Worm (Caenorhabditis elegans) whole organism, young adult: ENCODE results near the gene F42A6.1.
"Not testable (repeated sequence)": the region's sequence is repeated elsewhere in the genome, so short reads cannot be mapped to it uniquely, and the experiment has no call there.

Experiments used
- D2030.7 ChIP-seq: fragments of 200-800 bp; sonication (Bioruptor generic); IDR thresholded peaks from 2 replicates; pipeline ENCODE4 v1.3.6; 2022; ENCODE audit warnings: missing genetic modification reagents, missing genetic modification characterization, missing compliant biosample characterization
- F37B4.10 ChIP-seq: fragments of 200-800 bp; sonication (Bioruptor generic); IDR thresholded peaks from 2 replicates; pipeline ENCODE4 v1.3.6; 2022; ENCODE audit warnings: missing genetic modification characterization, missing compliant biosample characterization
- F39B2.1 ChIP-seq: fragments of 200-800 bp; sonication (Bioruptor generic); IDR thresholded peaks from 2 replicates; pipeline ENCODE4 v1.3.6; 2022; ENCODE audit warnings: missing genetic modification reagents, missing genetic modification characterization, missing compliant biosample characterization
- F52B5.7 ChIP-seq: sonication (generic microtip); optimal IDR thresholded peaks from 2 replicates; lab custom pipeline; 2016; ENCODE audit warnings: mild to moderate bottlenecking, missing genetic modification characterization, missing compliant biosample characterization
- F57A8.1 ChIP-seq: fragments of 200-800 bp; sonication (Bioruptor generic); optimal IDR thresholded peaks from 2 replicates; lab custom pipeline; 2018; ENCODE audit warnings: mild to moderate bottlenecking, missing genetic modification characterization, moderate library complexity, missing compliant biosample characterization
- F57C9.4 ChIP-seq: sonication (generic microtip); optimal IDR thresholded peaks from 2 replicates; lab custom pipeline; 2017; ENCODE audit warnings: mild to moderate bottlenecking, missing genetic modification characterization, missing compliant biosample characterization
- Y53F4B.3 ChIP-seq: fragments of 200-800 bp; sonication (Bioruptor generic); IDR thresholded peaks from 2 replicates; pipeline ENCODE4 v1.3.6; 2022; ENCODE audit warnings: missing genetic modification reagents, missing genetic modification characterization, missing compliant biosample characterization
- Y53G8AR.9 ChIP-seq: fragments of 200-800 bp; sonication (Bioruptor generic); conservative IDR thresholded peaks from 2 replicates; pipeline ENCODE4 v1.3.6; 2022; ENCODE audit warnings: missing genetic modification reagents, missing genetic modification characterization, missing compliant biosample characterization
- Y56A3A.18 ChIP-seq: fragments of 200-800 bp; sonication (Bioruptor generic); IDR thresholded peaks from 2 replicates; pipeline ENCODE4 v1.3.6; 2022; ENCODE audit warnings: missing genetic modification reagents, missing genetic modification characterization, missing compliant biosample characterization
- Y67H2A.10 ChIP-seq: fragments of 200-800 bp; sonication (Bioruptor generic); conservative IDR thresholded peaks from 2 replicates; pipeline ENCODE4 v1.3.6; 2022; ENCODE audit warnings: missing genetic modification reagents, missing genetic modification characterization, missing compliant biosample characterization
- ZK185.1 ChIP-seq: sonication (generic microtip); optimal IDR thresholded peaks from 2 replicates; lab custom pipeline; 2016; ENCODE audit warnings: mild to moderate bottlenecking, missing genetic modification characterization, missing compliant biosample characterization; ENCODE audit not compliant: poor library complexity, severe bottlenecking
- aptf-2 ChIP-seq: fragments of 200-800 bp; sonication (Bioruptor generic); conservative IDR thresholded peaks from 2 replicates; pipeline ENCODE4 v1.3.6; 2022; ENCODE audit warnings: missing genetic modification reagents, missing genetic modification characterization, missing compliant biosample characterization
- atf-7 ChIP-seq: sonication (generic microtip); optimal IDR thresholded peaks from 2 replicates; lab custom pipeline; 2017; ENCODE audit warnings: mild to moderate bottlenecking, missing genetic modification characterization, missing compliant biosample characterization
- ccch-3 ChIP-seq: fragments of 200-800 bp; sonication (Bioruptor generic); optimal IDR thresholded peaks from 2 replicates; lab custom pipeline; 2018; ENCODE audit warnings: mild to moderate bottlenecking, missing genetic modification characterization, missing compliant biosample characterization
- cebp-1 ChIP-seq, 2 experiments: fragments of 200-800 bp in 1 of 2; sonication (Bioruptor generic) in 1 of 2; sonication (generic microtip) in 1 of 2; IDR thresholded peaks in 1 of 2; optimal IDR thresholded peaks in 1 of 2; 2 replicates each; pipeline versions ENCODE4 v1.3.6 to Lab custom; 2017 to 2022; ENCODE audit warnings: missing compliant biosample characterization in 2 of 2, missing genetic modification characterization in 2 of 2, mild to moderate bottlenecking in 1 of 2, missing genetic modification reagents in 1 of 2, moderate library complexity in 1 of 2
- ceh-100 ChIP-seq: fragments of 200-800 bp; sonication (Bioruptor generic); IDR thresholded peaks from 2 replicates; pipeline ENCODE4 v1.3.6; 2022; ENCODE audit warnings: missing genetic modification reagents, missing genetic modification characterization, missing compliant biosample characterization
- ceh-27 ChIP-seq: fragments of 200-800 bp; sonication (Bioruptor generic); optimal IDR thresholded peaks from 2 replicates; lab custom pipeline; 2018; ENCODE audit warnings: mild to moderate bottlenecking, missing genetic modification characterization, moderate library complexity, missing compliant biosample characterization
- ceh-58 ChIP-seq: fragments of 200-800 bp; sonication (Bioruptor generic); IDR thresholded peaks from 2 replicates; pipeline ENCODE4 v1.3.6; 2022; ENCODE audit warnings: missing genetic modification characterization, missing compliant biosample characterization
- ceh-79 ChIP-seq: sonication (generic microtip); optimal IDR thresholded peaks from 2 replicates; lab custom pipeline; 2017; ENCODE audit warnings: mild to moderate bottlenecking, missing genetic modification characterization, missing compliant biosample characterization
- ceh-91 ChIP-seq: fragments of 200-800 bp; sonication (Bioruptor generic); IDR thresholded peaks from 2 replicates; pipeline ENCODE4 v1.3.6; 2022; ENCODE audit warnings: missing genetic modification reagents, missing genetic modification characterization, missing compliant biosample characterization
- chd-7 ChIP-seq: sonication (generic microtip); optimal IDR thresholded peaks from 2 replicates; lab custom pipeline; 2016; ENCODE audit warnings: mild to moderate bottlenecking, missing genetic modification characterization, moderate library complexity, missing compliant biosample characterization
- die-1 ChIP-seq: sonication (generic microtip); optimal IDR thresholded peaks from 2 replicates; lab custom pipeline; 2016; ENCODE audit warnings: missing genotype, mild to moderate bottlenecking, missing genetic modification characterization, missing compliant biosample characterization
- dox-1 ChIP-seq: fragments of 200-800 bp; sonication (Bioruptor generic); IDR thresholded peaks from 2 replicates; pipeline ENCODE4 v1.3.6; 2022; ENCODE audit warnings: missing genetic modification reagents, missing genetic modification characterization, missing compliant biosample characterization
- dpff-1 ChIP-seq: sonication (generic microtip); optimal IDR thresholded peaks from 2 replicates; lab custom pipeline; 2017; ENCODE audit warnings: mild to moderate bottlenecking, missing genetic modification characterization, missing compliant biosample characterization
- efl-1 ChIP-seq: fragments of 150-350 bp; optimal IDR thresholded peaks from 2 replicates; lab custom pipeline; 2014; ENCODE audit warnings: missing biosample characterization, missing genetic modification reagents, missing genetic modification characterization
- egrh-3 ChIP-seq: fragments of 200-800 bp; sonication (Bioruptor generic); IDR thresholded peaks from 2 replicates; pipeline ENCODE4 v1.3.6; 2022; ENCODE audit warnings: missing genetic modification reagents, missing genetic modification characterization, missing compliant biosample characterization
- gei-17 ChIP-seq: fragments of 200-800 bp; sonication (Bioruptor generic); optimal IDR thresholded peaks from 2 replicates; lab custom pipeline; 2018; ENCODE audit warnings: mild to moderate bottlenecking, missing genetic modification characterization, missing compliant biosample characterization
- him-1 ChIP-seq: sonication (generic microtip); optimal IDR thresholded peaks from 2 replicates; lab custom pipeline; 2016; ENCODE audit warnings: missing genotype, missing genetic modification reagents, missing genetic modification characterization, missing compliant biosample characterization
- hmg-1.2 ChIP-seq: fragments of 200-800 bp; sonication (Bioruptor generic); IDR thresholded peaks from 2 replicates; pipeline ENCODE4 v1.3.6; 2022; ENCODE audit warnings: missing genetic modification reagents, missing genetic modification characterization, missing compliant biosample characterization
- lag-1 ChIP-seq: fragments of 200-800 bp; sonication (Bioruptor generic); IDR thresholded peaks from 2 replicates; pipeline ENCODE4 v1.3.6; 2022; ENCODE audit warnings: missing genetic modification reagents, missing genetic modification characterization, missing compliant biosample characterization
- let-526 ChIP-seq: fragments of 200-800 bp; sonication (Bioruptor generic); IDR thresholded peaks from 2 replicates; pipeline ENCODE4 v1.3.6; 2022; ENCODE audit warnings: missing genetic modification reagents, missing genetic modification characterization, missing compliant biosample characterization
- lir-1 ChIP-seq: fragments of 200-800 bp; sonication (Bioruptor generic); conservative IDR thresholded peaks from 2 replicates; pipeline ENCODE4 v1.3.6; 2022; ENCODE audit warnings: missing genetic modification reagents, missing genetic modification characterization, missing compliant biosample characterization
- mcd-1 ChIP-seq: fragments of 200-800 bp; sonication (Bioruptor generic); IDR thresholded peaks from 2 replicates; pipeline ENCODE4 v1.3.6; 2022; ENCODE audit warnings: missing genetic modification reagents, missing genetic modification characterization, missing compliant biosample characterization
- mes-4 ChIP-seq: sonication (generic microtip); optimal IDR thresholded peaks from 2 replicates; lab custom pipeline; 2016; ENCODE audit warnings: missing genotype, missing genetic modification characterization, missing compliant biosample characterization
- mxl-1 ChIP-seq: sonication (generic microtip); optimal IDR thresholded peaks from 2 replicates; lab custom pipeline; 2016; ENCODE audit warnings: missing genetic modification characterization, missing compliant biosample characterization
- nhr-120 ChIP-seq: fragments of 200-800 bp; sonication (Bioruptor generic); IDR thresholded peaks from 2 replicates; pipeline ENCODE4 v1.3.6; 2022; ENCODE audit warnings: missing genetic modification characterization, missing compliant biosample characterization
- nhr-80 ChIP-seq: sonication (generic microtip); optimal IDR thresholded peaks from 2 replicates; lab custom pipeline; 2016; ENCODE audit warnings: missing genetic modification characterization, missing compliant biosample characterization
- snpc-1.1 ChIP-seq: sonication (generic microtip); optimal IDR thresholded peaks from 2 replicates; lab custom pipeline; 2017; ENCODE audit warnings: missing genetic modification characterization, mild to moderate bottlenecking, missing compliant biosample characterization, antibody characterized with exemption, moderate library complexity, missing genotype, missing genetic modification reagents; ENCODE audit not compliant: insufficient read depth
- somi-1 ChIP-seq: fragments of 200-800 bp; sonication (Bioruptor generic); optimal IDR thresholded peaks from 2 replicates; lab custom pipeline; 2018; ENCODE audit warnings: mild to moderate bottlenecking, missing genetic modification characterization, missing compliant biosample characterization
- zfh-2 ChIP-seq: fragments of 200-800 bp; sonication (Bioruptor generic); conservative IDR thresholded peaks from 2 replicates; pipeline ENCODE4 v1.3.6; 2022; ENCODE audit warnings: missing genetic modification reagents, missing genetic modification characterization, missing compliant biosample characterization
- zim-3 ChIP-seq: sonication (generic microtip); optimal IDR thresholded peaks from 2 replicates; lab custom pipeline; 2017; ENCODE audit warnings: mild to moderate bottlenecking, missing genetic modification characterization, moderate library complexity, missing compliant biosample characterization
- ztf-26 ChIP-seq: sonication (generic microtip); optimal IDR thresholded peaks from 2 replicates; lab custom pipeline; 2017; ENCODE audit warnings: missing genetic modification characterization, missing compliant biosample characterization
- ztf-6 ChIP-seq: fragments of 200-800 bp; sonication (Bioruptor generic); IDR thresholded peaks from 2 replicates; pipeline ENCODE4 v1.3.6; 2022; ENCODE audit warnings: missing genetic modification reagents, missing genetic modification characterization, missing compliant biosample characterization

Gene F42A6.1

DNA sequence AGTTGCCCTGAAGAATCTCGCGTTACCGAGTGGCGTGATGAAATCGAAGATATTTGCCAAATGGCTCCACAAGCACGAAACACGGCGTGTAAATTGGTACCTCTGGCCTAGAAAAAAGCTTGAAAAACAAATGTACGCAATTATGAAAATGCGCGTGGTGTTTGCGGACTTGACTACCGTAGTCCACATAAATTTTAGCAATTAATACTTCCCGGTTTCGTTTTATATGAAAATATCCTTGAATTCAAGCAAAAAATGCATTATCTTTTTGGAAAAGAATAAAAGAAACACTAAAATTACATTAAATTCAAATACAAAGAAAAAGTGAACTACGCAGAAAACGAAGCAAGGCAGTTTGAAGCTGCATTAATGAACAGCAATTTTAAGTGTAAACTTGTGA, 40.8 kb upstream of the F42A6.1 start:
- peak; percentile 45; the same call in 1 of the 2 replicates for TF ChIP-seq hmg-1.2

DNA sequence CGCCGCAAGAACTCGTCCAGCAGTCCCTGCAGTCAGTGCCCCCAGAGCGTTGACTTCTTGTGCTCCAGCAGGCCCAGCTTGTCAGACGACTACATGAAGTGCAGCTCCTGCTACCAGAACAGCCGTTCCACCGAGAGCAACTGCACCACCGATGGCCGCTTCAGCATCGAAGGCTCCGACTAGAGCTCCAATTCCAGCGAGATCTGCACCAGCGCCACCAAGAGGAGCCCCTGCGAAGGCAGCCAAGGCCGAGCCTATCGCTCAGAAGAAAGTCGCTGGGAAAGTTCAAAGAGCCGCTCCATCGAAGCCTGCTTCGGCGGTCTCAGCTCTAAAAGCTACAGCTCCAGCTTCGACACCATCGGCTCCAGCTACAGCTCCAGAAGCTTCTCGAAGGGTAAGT, 34.1 kb upstream of the F42A6.1 start:
- TF ChIP-seq egrh-3 = peak; percentile 81

DNA sequence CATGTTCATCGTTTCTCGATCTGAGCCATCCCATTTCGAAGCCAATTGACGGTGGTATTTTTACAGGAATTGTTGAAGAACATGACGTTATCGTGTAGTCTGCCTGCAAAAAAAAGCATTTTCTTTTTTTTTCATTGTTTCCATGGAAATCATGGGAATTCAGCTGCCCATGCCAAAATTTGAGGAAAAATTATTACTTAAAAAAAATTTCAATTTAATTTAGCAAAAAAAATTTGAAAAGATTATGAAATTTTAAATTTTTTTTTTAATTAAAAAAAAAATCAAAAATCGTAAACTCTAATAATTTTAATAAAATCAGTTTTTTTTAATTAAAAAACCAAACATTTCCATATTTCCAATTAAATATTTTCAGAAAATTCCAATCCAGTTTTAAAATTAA, 23.1 kb upstream of the F42A6.1 start, which contains the start of gene F42A6.5:
F42A6.5 (minus strand) TSS at position 101 of the 400 bp plus-strand sequence.
- TF ChIP-seq let-526 (GFP tag; lab: Robert Waterston, UW); snpc-1.1 (tag; lab: Kevin White, UChicago); dpff-1 (tag; lab: Kevin White, UChicago): not testable (repeated sequence)

DNA sequence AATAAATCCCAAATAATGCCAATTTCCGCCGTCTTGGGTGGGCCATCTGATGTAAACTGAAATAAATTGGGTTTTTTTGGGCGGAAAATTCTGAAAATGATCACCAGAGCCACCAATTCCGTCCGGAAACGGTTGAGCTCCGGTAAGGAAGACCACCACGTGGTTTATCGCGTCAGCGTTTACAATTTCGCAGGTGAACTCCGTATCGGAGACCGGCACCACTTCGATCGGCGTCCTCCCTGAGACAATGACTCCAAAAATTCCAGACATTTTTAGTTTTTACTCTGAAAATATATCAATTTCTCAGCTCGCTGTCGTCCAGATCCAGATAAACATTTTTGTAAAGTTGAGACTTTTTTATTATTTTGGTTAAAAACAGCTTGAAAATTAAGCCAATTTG, 18.3 kb upstream of the F42A6.1 start, which contains the start of gene F42A6.6:
F42A6.6 (minus strand) TSS at position 289 of the 400 bp plus-strand sequence.
- TF ChIP-seq atf-7 (tag; lab: Kevin White, UChicago) = peak; percentile 78
- no peak for TF ChIP-seq Y67H2A.10 (GFP tag; lab: Robert Waterston, UW)
- peak; percentile 83; the same call in 1 of the 2 replicates for TF ChIP-seq Y56A3A.18 (GFP tag; lab: Robert Waterston, UW)
- no peak for TF ChIP-seq zfh-2
- peak; percentile 75; the same call in 1 of the 2 replicates for TF ChIP-seq F39B2.1
- TF ChIP-seq ccch-3 = no peak
- peak; percentile 25 for TF ChIP-seq ztf-26 (tag; lab: Kevin White, UChicago)
- TF ChIP-seq D2030.7 = peak; percentile 20; the same call in 1 of the 2 replicates
- TF ChIP-seq ceh-79 = peak; percentile 92
- peak; percentile 67 for TF ChIP-seq mcd-1
- TF ChIP-seq F37B4.10 = no peak
- no peak for TF ChIP-seq Y53F4B.3
- no peak for TF ChIP-seq ZK185.1 (tag; lab: Kevin White, UChicago)
- TF ChIP-seq Y53G8AR.9 (GFP tag; lab: Robert Waterston, UW) = peak; percentile 94
- no peak for TF ChIP-seq F57A8.1 (GFP tag; lab: Kevin White, UChicago)
- TF ChIP-seq dox-1 = no peak
- TF ChIP-seq gei-17 (GFP tag; lab: Kevin White, UChicago) = peak; percentile 45
- TF ChIP-seq mxl-1 = no peak
- peak; percentile 47; the same call in 1 of the 2 replicates for TF ChIP-seq ceh-91 (GFP tag; lab: Robert Waterston, UW)
- peak; percentile 72; the same call in 1 of the 2 replicates for TF ChIP-seq ceh-58
- no peak for TF ChIP-seq lag-1 (GFP tag; lab: Robert Waterston, UW)
- no peak for TF ChIP-seq cebp-1 (GFP tag; IDR thresholded peaks at IDR 0.05; lab: Robert Waterston, UW)
- TF ChIP-seq cebp-1 (tag; optimal IDR thresholded peaks at IDR 0.05; lab: Kevin White, UChicago) = peak; percentile 72
- no peak for TF ChIP-seq aptf-2 (GFP tag; lab: Robert Waterston, UW)
- TF ChIP-seq nhr-80 (tag; lab: Kevin White, UChicago) = no peak
- peak; percentile 52; the same call in 1 of the 2 replicates for TF ChIP-seq ztf-6
- peak; percentile 11 for TF ChIP-seq ceh-27 (GFP tag; lab: Kevin White, UChicago)
- peak; percentile 72 for TF ChIP-seq ceh-100 (GFP tag; lab: Robert Waterston, UW)
- TF ChIP-seq zim-3 (tag; lab: Kevin White, UChicago) = peak; percentile 62
- TF ChIP-seq somi-1 (GFP tag; lab: Kevin White, UChicago) = peak; percentile 72
- TF ChIP-seq lir-1 = 0 out of 2 replicates have a peak, but pooled peaks have one; percentile 39
- TF ChIP-seq efl-1 (GFP tag; lab: Kevin White, UChicago) = no peak
- TF ChIP-seq F57C9.4 (tag; lab: Kevin White, UChicago) = peak; percentile 66
- 0 out of 2 replicates have a peak, but pooled peaks have one; percentile 79 for TF ChIP-seq nhr-120 (GFP tag; lab: Robert Waterston, UW)
- TF ChIP-seq F52B5.7 (tag; lab: Kevin White, UChicago) = peak; percentile 93
- peak; percentile 77 for TF ChIP-seq die-1 (tag; lab: Kevin White, UChicago)
- peak; percentile 26 for TF ChIP-seq mes-4
- peak; percentile 88 for TF ChIP-seq chd-7
- TF ChIP-seq him-1 (tag; lab: Kevin White, UChicago) = peak; percentile 15
